Worm (Caenorhabditis elegans) whole organism, young adult: ENCODE measurements around the gene lys-10.

ENCODE experiments used
- F23B12.7 ChIP-seq: sonication (generic microtip); optimal IDR thresholded peaks from 2 replicates; lab custom pipeline; 2017; ENCODE audit warnings: missing genetic modification characterization, mild to moderate bottlenecking, missing compliant biosample characterization, antibody characterized with exemption, moderate library complexity; ENCODE audit not compliant: insufficient read depth
- F33H1.4 ChIP-seq: fragments of 200-800 bp; sonication (Bioruptor generic); IDR thresholded peaks from 2 replicates; pipeline ENCODE4 v1.3.6; 2022; ENCODE audit warnings: missing genetic modification reagents, missing genetic modification characterization, missing compliant biosample characterization
- F57A8.1 ChIP-seq: fragments of 200-800 bp; sonication (Bioruptor generic); optimal IDR thresholded peaks from 2 replicates; lab custom pipeline; 2018; ENCODE audit warnings: mild to moderate bottlenecking, missing genetic modification characterization, moderate library complexity, missing compliant biosample characterization
- F57C9.4 ChIP-seq: sonication (generic microtip); optimal IDR thresholded peaks from 2 replicates; lab custom pipeline; 2017; ENCODE audit warnings: mild to moderate bottlenecking, missing genetic modification characterization, missing compliant biosample characterization
- Y95B8A.8 ChIP-seq: fragments of 200-800 bp; sonication (Bioruptor generic); IDR thresholded peaks from 2 replicates; pipeline ENCODE4 v1.3.6; 2022; ENCODE audit warnings: missing genetic modification reagents, missing genetic modification characterization, missing compliant biosample characterization
- aptf-2 ChIP-seq: fragments of 200-800 bp; sonication (Bioruptor generic); conservative IDR thresholded peaks from 2 replicates; pipeline ENCODE4 v1.3.6; 2022; ENCODE audit warnings: missing genetic modification reagents, missing genetic modification characterization, missing compliant biosample characterization
- ccch-3 ChIP-seq: fragments of 200-800 bp; sonication (Bioruptor generic); optimal IDR thresholded peaks from 2 replicates; lab custom pipeline; 2018; ENCODE audit warnings: mild to moderate bottlenecking, missing genetic modification characterization, missing compliant biosample characterization
- ceh-40 ChIP-seq: fragments of 200-800 bp; sonication (Bioruptor generic); IDR thresholded peaks from 2 replicates; pipeline ENCODE4 v1.3.6; 2022; ENCODE audit warnings: missing genetic modification characterization, missing compliant biosample characterization
- dpff-1 ChIP-seq: sonication (generic microtip); optimal IDR thresholded peaks from 2 replicates; lab custom pipeline; 2017; ENCODE audit warnings: mild to moderate bottlenecking, missing genetic modification characterization, missing compliant biosample characterization
- ekl-4 ChIP-seq: fragments of 200-800 bp; sonication (Bioruptor generic); IDR thresholded peaks from 2 replicates; pipeline ENCODE4 v1.3.6; 2022; ENCODE audit warnings: missing genetic modification reagents, missing genetic modification characterization, missing compliant biosample characterization
- gei-17 ChIP-seq: fragments of 200-800 bp; sonication (Bioruptor generic); optimal IDR thresholded peaks from 2 replicates; lab custom pipeline; 2018; ENCODE audit warnings: mild to moderate bottlenecking, missing genetic modification characterization, missing compliant biosample characterization
- him-1 ChIP-seq: sonication (generic microtip); optimal IDR thresholded peaks from 2 replicates; lab custom pipeline; 2016; ENCODE audit warnings: missing genotype, missing genetic modification reagents, missing genetic modification characterization, missing compliant biosample characterization
- hmg-1.2 ChIP-seq: fragments of 200-800 bp; sonication (Bioruptor generic); IDR thresholded peaks from 2 replicates; pipeline ENCODE4 v1.3.6; 2022; ENCODE audit warnings: missing genetic modification reagents, missing genetic modification characterization, missing compliant biosample characterization
- lag-1 ChIP-seq: fragments of 200-800 bp; sonication (Bioruptor generic); IDR thresholded peaks from 2 replicates; pipeline ENCODE4 v1.3.6; 2022; ENCODE audit warnings: missing genetic modification reagents, missing genetic modification characterization, missing compliant biosample characterization
- lin-54 ChIP-seq: fragments of 200-800 bp; sonication (Bioruptor generic); optimal IDR thresholded peaks from 2 replicates; lab custom pipeline; 2018; ENCODE audit warnings: mild to moderate bottlenecking, missing genetic modification characterization, missing compliant biosample characterization
- madf-3 ChIP-seq: fragments of 200-800 bp; sonication (Bioruptor generic); IDR thresholded peaks from 2 replicates; pipeline ENCODE4 v1.3.6; 2022; ENCODE audit warnings: missing genetic modification reagents, missing genetic modification characterization, missing compliant biosample characterization
- madf-8 ChIP-seq: fragments of 200-800 bp; sonication (Bioruptor generic); conservative IDR thresholded peaks from 2 replicates; pipeline ENCODE4 v1.3.6; 2022; ENCODE audit warnings: missing genetic modification reagents, missing genetic modification characterization, missing compliant biosample characterization
- mcd-1 ChIP-seq: fragments of 200-800 bp; sonication (Bioruptor generic); IDR thresholded peaks from 2 replicates; pipeline ENCODE4 v1.3.6; 2022; ENCODE audit warnings: missing genetic modification reagents, missing genetic modification characterization, missing compliant biosample characterization
- nhr-90 ChIP-seq: sonication (generic microtip); optimal IDR thresholded peaks from 2 replicates; lab custom pipeline; 2016; ENCODE audit warnings: missing genotype, mild to moderate bottlenecking, missing genetic modification characterization, missing compliant biosample characterization
- pbrm-1 ChIP-seq: fragments of 200-800 bp; sonication (Bioruptor generic); IDR thresholded peaks from 2 replicates; pipeline ENCODE4 v1.3.6; 2022; ENCODE audit warnings: missing genetic modification reagents, missing genetic modification characterization, missing compliant biosample characterization
- snpc-1.3 ChIP-seq: sonication (generic microtip); optimal IDR thresholded peaks from 2 replicates; lab custom pipeline; 2017; ENCODE audit warnings: missing genetic modification characterization, mild to moderate bottlenecking, missing compliant biosample characterization, antibody characterized with exemption, moderate library complexity, missing genotype, missing genetic modification reagents; ENCODE audit not compliant: insufficient read depth
- tbx-9 ChIP-seq: sonication (generic microtip); optimal IDR thresholded peaks from 2 replicates; lab custom pipeline; 2016; ENCODE audit warnings: borderline replicate concordance, missing genetic modification characterization, inconsistent platforms, missing compliant biosample characterization
- tlf-1 ChIP-seq: fragments of 200-800 bp; sonication (Bioruptor generic); optimal IDR thresholded peaks from 2 replicates; lab custom pipeline; 2018; ENCODE audit warnings: mild to moderate bottlenecking, missing genetic modification characterization, missing compliant biosample characterization
- unc-62 ChIP-seq: fragments of 150-350 bp; optimal IDR thresholded peaks from 2 replicates; lab custom pipeline; 2014; ENCODE audit warnings: missing biosample characterization, missing genetic modification reagents, missing genetic modification characterization
- zfh-2 ChIP-seq: fragments of 200-800 bp; sonication (Bioruptor generic); conservative IDR thresholded peaks from 2 replicates; pipeline ENCODE4 v1.3.6; 2022; ENCODE audit warnings: missing genetic modification reagents, missing genetic modification characterization, missing compliant biosample characterization
- ztf-18 ChIP-seq: sonication (generic microtip); optimal IDR thresholded peaks from 2 replicates; lab custom pipeline; 2016; ENCODE audit warnings: missing genotype, mild to moderate bottlenecking, missing genetic modification characterization, missing compliant biosample characterization
- ztf-22 ChIP-seq: fragments of 200-800 bp; sonication (Bioruptor generic); optimal IDR thresholded peaks from 2 replicates; lab custom pipeline; 2018; ENCODE audit warnings: mild to moderate bottlenecking, missing genetic modification characterization, moderate library complexity, missing compliant biosample characterization
- ztf-6 ChIP-seq: fragments of 200-800 bp; sonication (Bioruptor generic); IDR thresholded peaks from 2 replicates; pipeline ENCODE4 v1.3.6; 2022; ENCODE audit warnings: missing genetic modification reagents, missing genetic modification characterization, missing compliant biosample characterization

The lys-10 gene

DNA sequence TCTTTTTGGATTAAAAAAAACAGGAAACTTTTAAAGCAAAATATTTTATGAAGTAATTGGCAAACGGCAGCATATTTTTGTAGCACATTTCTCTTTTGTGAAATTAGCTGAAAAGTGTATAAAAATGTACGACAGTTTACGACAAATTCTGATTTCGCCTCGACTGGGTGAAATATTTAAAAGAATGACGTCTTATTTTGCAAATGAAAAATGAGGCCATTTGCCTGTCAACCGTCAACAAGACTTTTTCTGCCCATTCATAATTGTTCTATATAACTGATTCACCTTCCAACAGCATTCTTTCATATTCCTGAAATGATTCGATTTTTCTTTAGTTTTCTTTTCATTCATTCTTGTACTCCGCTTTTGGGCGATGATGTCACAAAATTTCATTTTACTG is 23.0 kb downstream of the lys-10 start, which contains the start of the genes F17E9.2 and col-116:
Gene F17E9.2, plus strand, starts transcription at position 301 of the 400 bp plus-strand sequence.
Gene col-116, plus strand, starts transcription at position 315 of the 400 bp plus-strand sequence.
- no peak for TF ChIP-seq ztf-6
- no peak for TF ChIP-seq F57A8.1

DNA sequence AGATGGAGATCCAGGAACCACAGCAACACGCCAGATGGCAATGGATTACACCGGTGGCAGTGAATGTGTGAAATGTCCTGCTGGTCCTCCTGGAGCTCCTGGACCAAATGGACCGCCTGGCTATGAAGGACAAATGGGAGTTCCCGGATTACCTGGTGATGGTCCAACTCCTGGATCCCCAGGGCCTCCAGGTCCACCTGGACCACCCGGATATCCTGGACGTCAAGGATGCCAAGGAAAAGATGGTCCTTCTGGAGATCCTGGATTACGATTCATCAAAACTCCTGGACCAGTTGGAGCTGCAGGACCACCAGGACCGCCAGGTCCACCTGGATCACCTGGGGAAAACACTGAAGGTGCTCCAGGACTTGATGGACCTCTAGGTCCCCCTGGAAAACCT is 24.7 kb downstream of the lys-10 start:
- TF ChIP-seq zfh-2 (GFP tag; lab: Robert Waterston, UW) (peak; percentile 84), tbx-9 (tag; lab: Kevin White, UChicago) (no peak), lin-54 (GFP tag; lab: Kevin White, UChicago) (no peak), aptf-2 (GFP tag; lab: Robert Waterston, UW) (no peak), tlf-1 (GFP tag; lab: Kevin White, UChicago) (no peak), nhr-90 (tag; lab: Kevin White, UChicago) (no peak), dpff-1 (no peak), ztf-22 (no peak), F57A8.1 (no peak)

DNA sequence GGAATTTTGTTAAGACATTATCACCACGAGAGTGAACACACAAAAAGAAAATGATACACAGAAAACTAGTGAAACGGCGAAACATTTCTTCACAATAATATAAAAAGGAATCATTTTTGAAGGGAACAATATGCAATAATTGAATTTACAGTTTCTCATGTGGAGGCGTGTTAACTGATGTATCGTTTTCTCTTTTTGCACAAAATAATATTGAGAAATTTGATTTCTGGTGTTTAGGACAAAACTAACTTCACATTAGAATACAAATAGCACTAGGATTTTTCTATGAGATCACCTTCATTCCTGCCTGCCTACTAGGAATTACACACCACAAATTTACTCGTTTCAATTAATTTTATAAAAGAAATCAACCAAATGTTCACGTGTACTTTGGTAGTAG is 25.9 kb downstream of the lys-10 start, which contains the start of gene D2096.13:
Gene D2096.13, minus strand, starts transcription at position 101 of the 400 bp plus-strand sequence.
- TF ChIP-seq F33H1.4 (no peak), Y95B8A.8 (GFP tag; lab: Robert Waterston, UW) (no peak), ztf-18 (tag; lab: Kevin White, UChicago) (no peak), madf-3 (GFP tag; lab: Robert Waterston, UW) (no peak), F23B12.7 (tag; lab: Kevin White, UChicago) (no peak), ceh-40 (GFP tag; lab: Robert Waterston, UW) (no peak), F57C9.4 (tag; lab: Kevin White, UChicago) (no peak), gei-17 (GFP tag; lab: Kevin White, UChicago) (no peak), ccch-3 (GFP tag; lab: Kevin White, UChicago) (no peak), lag-1 (GFP tag; lab: Robert Waterston, UW) (no peak), madf-8 (GFP tag; lab: Robert Waterston, UW) (no peak)

ce11 chrIV:8359716-8360407 is 27.2 kb downstream of the lys-10 start, which contains the start of gene D2096.5:
D2096.5 (minus strand) TSS chrIV:8359766.
- TF ChIP-seq hmg-1.2: peak; percentile 93
- TF ChIP-seq snpc-1.3: peak; percentile 30
- TF ChIP-seq pbrm-1 (GFP tag; lab: Robert Waterston, UW): no peak

DNA sequence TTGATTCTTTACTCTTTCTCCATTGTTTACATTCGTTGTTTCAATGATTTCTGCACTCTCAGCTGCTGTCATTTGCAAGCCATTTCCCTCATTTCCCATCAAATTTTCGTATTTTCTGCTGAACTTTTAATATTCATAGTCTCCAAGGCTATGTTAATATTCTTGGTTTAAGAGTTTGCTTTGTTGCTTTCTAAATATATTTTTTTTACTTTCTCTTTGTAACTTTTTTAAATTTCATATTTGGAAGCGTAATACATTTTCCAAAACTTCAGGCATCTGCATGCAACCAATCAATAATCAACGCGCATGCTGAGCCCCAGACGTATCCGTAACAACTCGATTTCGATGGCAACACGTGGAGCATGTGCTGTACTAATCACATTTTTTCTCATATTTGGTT is 28.2 kb downstream of the lys-10 start, which contains the start of gene sqv-1:
Gene sqv-1, plus strand, starts transcription at position 301 of the 400 bp plus-strand sequence.
- TF ChIP-seq unc-62 (GFP tag; lab: Kevin White, UChicago): no peak
- no peak for TF ChIP-seq mcd-1

DNA sequence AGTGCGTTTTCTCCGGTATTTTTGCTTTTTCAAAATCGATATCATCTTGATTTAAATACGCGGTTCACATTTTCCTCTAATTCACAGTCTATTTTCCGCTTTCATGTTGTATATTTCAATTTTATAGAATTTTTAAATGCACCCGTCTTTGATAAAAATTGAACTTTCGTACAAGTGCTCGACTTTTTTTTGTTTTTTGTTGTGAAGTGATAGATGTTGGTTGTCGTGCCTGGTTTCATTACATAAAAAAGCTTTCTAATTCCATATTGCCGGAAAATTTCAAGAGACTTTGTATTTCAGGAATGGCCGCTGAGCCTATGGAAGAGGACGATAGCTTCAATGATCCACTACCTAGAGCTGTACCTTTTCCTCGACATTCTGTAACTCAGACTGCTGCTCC is 30.5 kb downstream of the lys-10 start, which contains the start of gene D2096.12:
Gene D2096.12, plus strand, starts transcription at position 301 of the 400 bp plus-strand sequence.
- TF ChIP-seq ekl-4 (GFP tag; lab: Robert Waterston, UW) (0 out of 2 replicates have a peak, but pooled peaks have one; percentile 41), him-1 (tag; lab: Kevin White, UChicago) (no peak)
